Fruit fly (Drosophila melanogaster): ENCODE data around the gene fid.
A peak's percentile ranks its signal among the peaks of the same experiment; 100 is the strongest.

Gene fid

dm6 chr3R:26002570-26003332 is 32.9 kb downstream of the fid start (continued):
- TF ChIP-seq sc (optimal IDR thresholded peaks at IDR 0.05) (no peak), sc (GFP tag; optimal IDR thresholded peaks at IDR 0.05) (peak; percentile 12), pan (optimal IDR thresholded peaks at IDR 0.05) (no peak), pan (GFP tag; optimal IDR thresholded peaks at IDR 0.05 in 1 of 2, IDR thresholded peaks at IDR 0.05 in 1 of 2) (no peak), ab (GFP tag; optimal IDR thresholded peaks at IDR 0.05) (no peak), CG13894 (tag; optimal IDR thresholded peaks at IDR 0.05) (no peak), da (GFP tag; optimal IDR thresholded peaks at IDR 0.05) (peak; percentile 26), Kr (GFP tag; optimal IDR thresholded peaks at IDR 0.05) (peak; percentile 70), MBD-R2 (GFP tag; IDR thresholded peaks at IDR 0.05) (no peak), NFAT (GFP tag; IDR thresholded peaks at IDR 0.05) (no peak), sd (tag; optimal IDR thresholded peaks at IDR 0.05) (peak; percentile 64), CG6813 (GFP tag; optimal IDR thresholded peaks at IDR 0.05) (no peak), Awh (GFP tag; IDR thresholded peaks at IDR 0.05) (no peak), nau (GFP tag; optimal IDR thresholded peaks at IDR 0.05) (no peak), CG10543 (GFP tag; optimal IDR thresholded peaks at IDR 0.05) (peak; percentile 77), CG16815 (GFP tag; optimal IDR thresholded peaks at IDR 0.05) (no peak), CG18262 (tag; optimal IDR thresholded peaks at IDR 0.05) (no peak), ase (GFP tag; IDR thresholded peaks at IDR 0.05) (no peak), D (optimal IDR thresholded peaks at IDR 0.05) (peak; percentile 75), D (GFP tag; optimal IDR thresholded peaks at IDR 0.05) (no peak), ham (GFP tag; IDR thresholded peaks at IDR 0.05) (no peak), CG4730 (GFP tag; IDR thresholded peaks at IDR 0.05) (no peak), H15 (GFP tag; IDR thresholded peaks at IDR 0.05) (no peak), Aef1 (GFP tag; IDR thresholded peaks at IDR 0.05) (no peak), CG9215 (GFP tag; IDR thresholded peaks at IDR 0.05) (no peak), CG4820 (GFP tag; optimal IDR thresholded peaks at IDR 0.05) (no peak), CG1647 (GFP tag; optimal IDR thresholded peaks at IDR 0.05) (no peak), Deaf1 (tag; optimal IDR thresholded peaks at IDR 0.05) (peak; percentile 66), Chrac-16 (GFP tag; optimal IDR thresholded peaks at IDR 0.05) (no peak), CG18764 (GFP tag; optimal IDR thresholded peaks at IDR 0.05) (no peak), sqz (GFP tag; optimal IDR thresholded peaks at IDR 0.05) (peak; percentile 98), CG33213 (GFP tag; optimal IDR thresholded peaks at IDR 0.05) (no peak), chn (GFP tag; optimal IDR thresholded peaks at IDR 0.05) (peak; percentile 26), CG4617 (GFP tag; optimal IDR thresholded peaks at IDR 0.05; ENCODE audit: borderline replicate concordance) (no peak), otp (GFP tag; IDR thresholded peaks at IDR 0.05) (no peak), zf30C (GFP tag; optimal IDR thresholded peaks at IDR 0.05) (no peak), btn (GFP tag; optimal IDR thresholded peaks at IDR 0.05) (no peak), knrl (GFP tag; IDR thresholded peaks at IDR 0.05; ENCODE audit: partially characterized antibody) (no peak), CG12942 (GFP tag; optimal IDR thresholded peaks at IDR 0.05) (no peak), CG1832 (GFP tag; optimal IDR thresholded peaks at IDR 0.05) (no peak), ac (GFP tag; optimal IDR thresholded peaks at IDR 0.05) (peak; percentile 94), Fer1 (GFP tag; optimal IDR thresholded peaks at IDR 0.05) (no peak), fd102C (GFP tag; optimal IDR thresholded peaks at IDR 0.05) (no peak), CG18599 (GFP tag; optimal IDR thresholded peaks at IDR 0.05) (no peak), tin (GFP tag; optimal IDR thresholded peaks at IDR 0.05) (no peak), abd-A (tag; optimal IDR thresholded peaks at IDR 0.05) (peak; percentile 91), CG3847 (GFP tag; IDR thresholded peaks at IDR 0.05) (no peak), tio (GFP tag; optimal IDR thresholded peaks at IDR 0.05) (no peak), unc-4 (GFP tag; IDR thresholded peaks at IDR 0.05; ENCODE audit: partially characterized antibody) (no peak), Dfd (GFP tag; optimal IDR thresholded peaks at IDR 0.05) (no peak), H2.0 (GFP tag; IDR thresholded peaks at IDR 0.05) (no peak)
